Worm (Caenorhabditis elegans) whole organism, mixed stage, embryonic: ENCODE data around the gene ZK622.4.

Experiments
- M03D4.4 ChIP-seq: sonication (generic microtip); optimal IDR thresholded peaks from 2 replicates; lab custom pipeline; 2017; ENCODE audit warnings: mild to moderate bottlenecking, missing genetic modification characterization, missing compliant biosample characterization
- bed-3 ChIP-seq: fragments of 200-800 bp; sonication (Bioruptor generic); optimal IDR thresholded peaks from 3 replicates; lab custom pipeline; 2018; ENCODE audit warnings: mild to moderate bottlenecking, missing genetic modification characterization, moderate library complexity, missing compliant biosample characterization
- blmp-1 ChIP-seq: fragments of 150-350 bp; optimal IDR thresholded peaks from 2 replicates; lab custom pipeline; 2014; ENCODE audit warnings: missing biosample characterization, missing genetic modification characterization
- ceh-39 ChIP-seq: fragments of 150-350 bp; optimal IDR thresholded peaks from 2 replicates; lab custom pipeline; 2014; ENCODE audit warnings: missing biosample characterization, missing genetic modification characterization
- ceh-43 ChIP-seq: fragments of 200-800 bp; sonication (Bioruptor generic); optimal IDR thresholded peaks from 2 replicates; lab custom pipeline; 2018; ENCODE audit warnings: mild to moderate bottlenecking, missing genetic modification characterization, moderate library complexity, missing compliant biosample characterization
- ceh-83 ChIP-seq: fragments of 200-800 bp; sonication (Bioruptor generic); optimal IDR thresholded peaks from 2 replicates; lab custom pipeline; 2018; ENCODE audit warnings: mild to moderate bottlenecking, missing genetic modification characterization, missing compliant biosample characterization
- ces-1 ChIP-seq: fragments of 150-350 bp; optimal IDR thresholded peaks from 2 replicates; lab custom pipeline; 2014; ENCODE audit warnings: missing biosample characterization, missing genetic modification reagents, missing genetic modification characterization
- cnd-1 ChIP-seq: fragments of 200-800 bp; sonication (Bioruptor generic); optimal IDR thresholded peaks from 2 replicates; lab custom pipeline; 2018; ENCODE audit warnings: mild to moderate bottlenecking, missing genetic modification characterization, missing compliant biosample characterization
- drap-1 ChIP-seq: fragments of 200-800 bp; sonication (Bioruptor generic); optimal IDR thresholded peaks from 3 replicates; lab custom pipeline; 2018; ENCODE audit warnings: mild to moderate bottlenecking, missing genetic modification characterization, missing compliant biosample characterization
- elt-1 ChIP-seq: sonication (generic microtip); optimal IDR thresholded peaks from 2 replicates; lab custom pipeline; 2017; ENCODE audit warnings: missing genetic modification characterization, mild to moderate bottlenecking, missing compliant biosample characterization, antibody characterized with exemption, moderate library complexity, borderline replicate concordance; ENCODE audit not compliant: insufficient read depth
- elt-3 ChIP-seq: fragments of 150-350 bp; optimal IDR thresholded peaks from 2 replicates; lab custom pipeline; 2014; ENCODE audit warnings: missing biosample characterization, missing genetic modification characterization
- flh-1 ChIP-seq: fragments of 200-800 bp; sonication (Bioruptor generic); optimal IDR thresholded peaks from 2 replicates; lab custom pipeline; 2018; ENCODE audit warnings: mild to moderate bottlenecking, missing genetic modification characterization, moderate library complexity, missing compliant biosample characterization
- ham-2 ChIP-seq: fragments of 200-800 bp; sonication (Bioruptor generic); optimal IDR thresholded peaks from 2 replicates; lab custom pipeline; 2018; ENCODE audit warnings: mild to moderate bottlenecking, missing genetic modification characterization, missing compliant biosample characterization
- hlh-1 ChIP-seq: fragments of 150-350 bp; optimal IDR thresholded peaks from 2 replicates; lab custom pipeline; 2014; ENCODE audit warnings: missing biosample characterization, missing genetic modification reagents, missing genetic modification characterization
- lin-13 ChIP-seq: fragments of 150-350 bp; optimal IDR thresholded peaks from 2 replicates; lab custom pipeline; 2014; ENCODE audit warnings: missing biosample characterization, missing genetic modification characterization
- lin-32 ChIP-seq: fragments of 200-800 bp; sonication (Bioruptor generic); optimal IDR thresholded peaks from 2 replicates; lab custom pipeline; 2018; ENCODE audit warnings: mild to moderate bottlenecking, missing genetic modification characterization, missing compliant biosample characterization
- lsy-2 ChIP-seq: fragments of 150-350 bp; optimal IDR thresholded peaks from 2 replicates; lab custom pipeline; 2014; ENCODE audit warnings: missing biosample characterization, missing genetic modification characterization
- mab-5 ChIP-seq: fragments of 150-350 bp; optimal IDR thresholded peaks from 2 replicates; lab custom pipeline; 2014; ENCODE audit warnings: missing biosample characterization, missing genetic modification characterization
- mep-1 ChIP-seq: fragments of 150-350 bp; optimal IDR thresholded peaks from 2 replicates; lab custom pipeline; 2017; ENCODE audit warnings: missing biosample characterization, missing genetic modification reagents, missing genetic modification characterization, inconsistent platforms
- mls-2 ChIP-seq: sonication (generic microtip); optimal IDR thresholded peaks from 2 replicates; lab custom pipeline; 2016; ENCODE audit warnings: mild to moderate bottlenecking, missing genetic modification characterization, moderate library complexity, missing compliant biosample characterization
- nhr-12 ChIP-seq: fragments of 150-350 bp; optimal IDR thresholded peaks from 2 replicates; lab custom pipeline; 2014; ENCODE audit warnings: missing biosample characterization, missing genetic modification characterization
- nhr-2 ChIP-seq: fragments of 150-350 bp; optimal IDR thresholded peaks from 2 replicates; lab custom pipeline; 2014; ENCODE audit warnings: missing biosample characterization, missing genetic modification characterization
- nhr-237 ChIP-seq: fragments of 150-350 bp; optimal IDR thresholded peaks from 2 replicates; lab custom pipeline; 2014; ENCODE audit warnings: missing biosample characterization, missing genetic modification characterization
- nhr-28 ChIP-seq: fragments of 150-350 bp; optimal IDR thresholded peaks from 2 replicates; lab custom pipeline; 2014; ENCODE audit warnings: missing biosample characterization, missing genetic modification characterization
- nhr-76 ChIP-seq: sonication (generic microtip); optimal IDR thresholded peaks from 2 replicates; lab custom pipeline; 2017; ENCODE audit warnings: missing biosample characterization, missing genetic modification characterization
- pha-4 ChIP-seq: fragments of 150-350 bp; optimal IDR thresholded peaks from 2 replicates; lab custom pipeline; 2018; ENCODE audit warnings: missing biosample characterization, missing genetic modification reagents, missing genetic modification characterization
- sem-2 ChIP-seq: fragments of 200-800 bp; sonication (Bioruptor generic); optimal IDR thresholded peaks from 2 replicates; lab custom pipeline; 2018; ENCODE audit warnings: mild to moderate bottlenecking, missing genetic modification characterization, missing compliant biosample characterization
- snpc-4 ChIP-seq: fragments of 150-350 bp; optimal IDR thresholded peaks from 2 replicates; lab custom pipeline; 2014; ENCODE audit warnings: missing biosample characterization, missing genetic modification characterization
- sptf-1 ChIP-seq: sonication (generic microtip); optimal IDR thresholded peaks from 2 replicates; lab custom pipeline; 2017; ENCODE audit warnings: mild to moderate bottlenecking, missing genetic modification characterization, moderate library complexity, missing compliant biosample characterization
- tbx-8 ChIP-seq: fragments of 200-800 bp; sonication (Bioruptor generic); optimal IDR thresholded peaks from 2 replicates; lab custom pipeline; 2018; ENCODE audit warnings: mild to moderate bottlenecking, missing genetic modification characterization, moderate library complexity, missing compliant biosample characterization
- unc-120 ChIP-seq: sonication (generic microtip); optimal IDR thresholded peaks from 2 replicates; lab custom pipeline; 2017; ENCODE audit warnings: missing genetic modification characterization, missing compliant biosample characterization; ENCODE audit not compliant: poor library complexity, severe bottlenecking
- unc-39 ChIP-seq: fragments of 150-350 bp; optimal IDR thresholded peaks from 2 replicates; lab custom pipeline; 2014; ENCODE audit warnings: missing biosample characterization, missing genetic modification characterization
- zip-8 ChIP-seq: fragments of 150-350 bp; optimal IDR thresholded peaks from 2 replicates; lab custom pipeline; 2014; ENCODE audit warnings: missing biosample characterization, missing genetic modification characterization
- ztf-11 ChIP-seq: fragments of 150-350 bp; optimal IDR thresholded peaks from 2 replicates; lab custom pipeline; 2014; ENCODE audit warnings: missing biosample characterization, missing genetic modification characterization

ZK622.4 gene

ce11 chrII:5311746-5312145 lies 19.2 kb downstream of the ZK622.4 start, which contains the start of gene gcy-12:
Gene gcy-12, plus strand, starts transcription at chrII:5312046.
- TF ChIP-seq nhr-12 (no peak), flh-1 (GFP tag; lab: Kevin White, UChicago) (no peak), unc-120 (tag; lab: Kevin White, UChicago) (no peak), nhr-237 (no peak), hlh-1 (tag; lab: Kevin White, UChicago) (no peak), zip-8 (tag; lab: Kevin White, UChicago) (no peak), lsy-2 (tag; lab: Kevin White, UChicago) (no peak), ceh-39 (tag; lab: Kevin White, UChicago) (no peak), ztf-11 (tag; lab: Kevin White, UChicago) (no peak), nhr-28 (tag; lab: Kevin White, UChicago) (no peak), blmp-1 (tag; lab: Kevin White, UChicago) (no peak), snpc-4 (no peak), cnd-1 (no peak), nhr-2 (no peak), mep-1 (no peak)

DNA sequence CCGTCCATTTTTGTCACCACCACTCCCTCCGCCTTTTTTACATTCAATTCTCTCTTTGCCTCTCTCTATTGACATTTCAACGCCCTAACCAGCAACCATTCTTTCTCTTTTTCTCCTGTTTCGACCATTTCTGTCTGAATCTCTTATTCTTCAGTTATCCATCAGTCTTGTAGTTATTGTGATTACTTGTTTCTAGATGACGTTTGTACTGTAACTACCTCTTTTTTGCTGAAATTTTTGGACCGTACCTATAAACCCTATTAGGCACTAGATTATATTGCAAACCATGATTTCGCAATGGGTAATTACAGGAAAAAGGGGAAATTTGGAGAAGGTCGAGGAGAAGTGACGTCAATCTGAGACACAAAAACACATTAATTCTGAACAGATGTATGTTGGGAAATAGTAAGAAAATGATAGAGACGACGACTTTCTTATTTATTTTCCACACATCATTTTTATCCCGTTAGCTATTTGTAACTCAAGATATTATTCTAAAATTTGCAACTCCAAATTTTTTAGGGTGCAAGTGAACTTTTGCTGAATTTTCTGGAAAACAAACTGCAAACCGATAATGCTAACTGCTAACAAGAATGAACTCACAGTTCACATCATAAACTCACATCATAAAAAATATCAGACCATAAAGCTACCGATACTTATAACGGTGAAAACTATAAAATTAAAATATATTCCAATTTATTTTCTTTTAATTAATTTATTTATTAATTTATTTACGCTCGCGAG lies 27.9 kb downstream of the ZK622.4 start:
- peak; percentile 6 for TF ChIP-seq pha-4
- no peak for TF ChIP-seq bed-3

DNA sequence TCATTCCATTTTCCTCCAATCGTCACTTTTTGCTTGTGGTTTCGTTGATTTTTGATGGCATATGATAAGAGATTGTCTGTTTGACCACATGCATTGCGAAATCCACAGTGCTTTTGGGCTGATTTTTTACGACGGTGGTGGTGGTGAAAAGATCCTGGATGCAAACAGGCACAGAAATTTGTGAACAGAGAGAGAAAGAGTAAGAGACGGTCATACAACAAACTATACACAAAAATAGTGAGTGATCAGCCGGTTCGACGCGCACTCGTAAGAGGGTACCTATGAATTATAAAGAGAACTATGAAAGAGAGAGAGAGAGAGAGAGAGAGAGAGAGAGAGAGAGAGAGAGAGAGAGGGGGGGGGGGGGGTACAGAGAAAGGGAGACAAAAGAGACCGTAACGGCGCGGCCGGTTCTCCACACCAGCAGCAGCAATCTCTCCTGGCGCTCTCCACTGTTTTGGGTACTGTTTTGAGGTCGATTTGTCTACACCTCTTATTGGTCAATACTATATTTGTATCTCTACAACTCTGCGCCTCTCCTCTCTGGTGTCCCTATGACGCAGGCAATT lies 29.3 kb downstream of the ZK622.4 start:
- TF ChIP-seq M03D4.4, result no peak
- no peak for TF ChIP-seq unc-39 (tag; lab: Kevin White, UChicago)
- TF ChIP-seq unc-120 (tag; lab: Kevin White, UChicago), result no peak
- TF ChIP-seq nhr-2, result no peak
- TF ChIP-seq flh-1 (GFP tag; lab: Kevin White, UChicago), result no peak
- peak; percentile 51 for TF ChIP-seq drap-1 (GFP tag; lab: Kevin White, UChicago)
- no peak for TF ChIP-seq nhr-76 (tag; lab: Kevin White, UChicago)
- no peak for TF ChIP-seq cnd-1
- no peak for TF ChIP-seq ceh-83 (GFP tag; lab: Kevin White, UChicago)
- peak; percentile 11 for TF ChIP-seq ham-2 (GFP tag; lab: Kevin White, UChicago)
- TF ChIP-seq ceh-39 (tag; lab: Kevin White, UChicago), result no peak
- TF ChIP-seq nhr-237, result peak; percentile 27
- TF ChIP-seq elt-1 (tag; lab: Kevin White, UChicago), result no peak
- no peak for TF ChIP-seq tbx-8 (GFP tag; lab: Kevin White, UChicago)
- no peak for TF ChIP-seq hlh-1 (tag; lab: Kevin White, UChicago)
- peak; percentile 61 for TF ChIP-seq mls-2 (tag; lab: Kevin White, UChicago)
- no peak for TF ChIP-seq mab-5 (tag; lab: Kevin White, UChicago)
- peak; percentile 70 for TF ChIP-seq elt-3 (tag; lab: Kevin White, UChicago)
- no peak for TF ChIP-seq bed-3
- TF ChIP-seq sem-2 (GFP tag; lab: Kevin White, UChicago), result no peak
- TF ChIP-seq lin-13, result no peak
- TF ChIP-seq zip-8 (tag; lab: Kevin White, UChicago), result no peak
- TF ChIP-seq sptf-1 (tag; lab: Kevin White, UChicago), result peak; percentile 10
- no peak for TF ChIP-seq blmp-1 (tag; lab: Kevin White, UChicago)
- peak; percentile 23 for TF ChIP-seq pha-4
- TF ChIP-seq nhr-28 (tag; lab: Kevin White, UChicago), result no peak
- TF ChIP-seq ceh-43, result peak; percentile 16
- TF ChIP-seq ztf-11 (tag; lab: Kevin White, UChicago), result no peak
- TF ChIP-seq mep-1, result no peak
- TF ChIP-seq lin-32, result no peak
- TF ChIP-seq, all 35 proteins: peak for 8

- TF ChIP-seq ceh-83 (GFP tag; lab: Kevin White, UChicago), result no peak
- TF ChIP-seq zip-8 (tag; lab: Kevin White, UChicago), result no peak
- no peak for TF ChIP-seq ceh-43
- no peak for TF ChIP-seq nhr-28 (tag; lab: Kevin White, UChicago)
- TF ChIP-seq lin-32, result no peak
- no peak for TF ChIP-seq tbx-8 (GFP tag; lab: Kevin White, UChicago)
- TF ChIP-seq flh-1 (GFP tag; lab: Kevin White, UChicago), result no peak
- TF ChIP-seq nhr-237, result no peak
- no peak for TF ChIP-seq nhr-2
- TF ChIP-seq unc-39 (tag; lab: Kevin White, UChicago), result no peak
- no peak for TF ChIP-seq lsy-2 (tag; lab: Kevin White, UChicago)
- no peak for TF ChIP-seq bed-3
- no peak for TF ChIP-seq lin-13
- no peak for TF ChIP-seq sem-2 (GFP tag; lab: Kevin White, UChicago)
- no peak for TF ChIP-seq ham-2 (GFP tag; lab: Kevin White, UChicago)
- TF ChIP-seq ces-1 (GFP tag; lab: Kevin White, UChicago), result no peak
Observed at ce11 chrII:5322732-5323326, 30.3 kb downstream of the ZK622.4 start, which contains the start of gene vhp-1. Gene vhp-1, plus strand, starts transcription at chrII:5323276.
